Fruit fly (Drosophila melanogaster) whole organism, prepupa: ENCODE results near the gene sosie.

Experiments
- CG11294 ChIP-seq: fragments of 200-800 bp; sonication (Bioruptor generic); IDR thresholded peaks from 2 replicates; pipeline ENCODE4 v1.3.6; 2022; ENCODE audit warnings: missing biosample characterization, missing genetic modification characterization
- CG11902 ChIP-seq: fragments of 200-800 bp; sonication (Bioruptor generic); optimal IDR thresholded peaks from 3 replicates; lab custom pipeline; 2016; ENCODE audit warnings: missing biosample characterization, missing genetic modification characterization
- CG15336 ChIP-seq: fragments of 200-800 bp; sonication (Bioruptor generic); IDR thresholded peaks from 2 replicates; pipeline ENCODE4 v1.3.6; 2022; ENCODE audit warnings: missing biosample characterization, missing genetic modification characterization
- CG3919 ChIP-seq: fragments of 200-800 bp; sonication (Bioruptor generic); optimal IDR thresholded peaks from 3 replicates; lab custom pipeline; 2016; ENCODE audit warnings: missing biosample characterization, missing genetic modification characterization
- CG6276 ChIP-seq: fragments of 200-800 bp; sonication (Bioruptor generic); optimal IDR thresholded peaks from 2 replicates; lab custom pipeline; 2017; ENCODE audit warnings: missing biosample characterization, mild to moderate bottlenecking, missing genetic modification characterization
- CG8119 ChIP-seq: fragments of 200-800 bp; sonication (Bioruptor generic); IDR thresholded peaks from 3 replicates; pipeline ENCODE4 v1.3.6; 2022; ENCODE audit warnings: missing biosample characterization, missing genetic modification characterization
- CG8319 ChIP-seq: fragments of 200-800 bp; sonication (Bioruptor generic); optimal IDR thresholded peaks from 3 replicates; lab custom pipeline; 2016; ENCODE audit warnings: missing biosample characterization, missing genetic modification characterization
- cyc ChIP-seq: fragments of 200-800 bp; sonication (Bioruptor generic); optimal IDR thresholded peaks from 3 replicates; lab custom pipeline; 2016; ENCODE audit warnings: missing biosample characterization, missing genetic modification characterization
- pdm3 ChIP-seq: fragments of 200-800 bp; sonication (Bioruptor generic); optimal IDR thresholded peaks from 3 replicates; lab custom pipeline; 2016; ENCODE audit warnings: missing biosample characterization, missing genetic modification characterization
- salr ChIP-seq, 2 experiments: fragments of 200-800 bp; sonication (Bioruptor generic); optimal IDR thresholded peaks; 3 replicates each; lab custom pipeline; 2016 to 2018; ENCODE audit warnings: missing biosample characterization in 2 of 2, missing genetic modification characterization in 2 of 2, mild to moderate bottlenecking in 1 of 2
- topi ChIP-seq: fragments of 200-800 bp; sonication (Bioruptor generic); optimal IDR thresholded peaks from 3 replicates; lab custom pipeline; 2016; ENCODE audit warnings: missing biosample characterization, missing genetic modification characterization

DNA sequence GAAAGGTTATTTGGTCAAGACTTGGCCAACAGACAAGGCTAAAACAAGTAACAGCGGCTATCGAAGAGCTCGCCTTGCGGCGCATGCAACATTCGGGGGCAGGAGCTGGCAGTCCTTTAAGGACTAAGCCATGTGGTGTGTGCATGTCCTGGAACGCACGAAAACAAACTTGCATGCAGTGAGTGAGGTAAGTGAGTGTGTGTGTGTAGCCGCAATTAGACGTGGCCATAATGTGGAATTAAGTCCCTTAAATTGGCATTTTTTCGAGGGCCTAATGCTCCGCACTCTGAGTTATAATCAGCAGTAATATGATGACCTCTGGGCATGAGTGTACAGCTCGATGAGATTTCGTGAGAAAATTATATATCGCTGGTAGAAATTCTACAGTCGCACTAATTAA lies at the start of gene sosie:
- TF ChIP-seq CG8119 (GFP tag; lab: Robert Waterston, UW) (no peak), topi (GFP tag; lab: Kevin White, UChicago) (no peak), CG8319 (GFP tag; lab: Kevin White, UChicago) (no peak), CG15336 (GFP tag; lab: Robert Waterston, UW) (no peak), cyc (GFP tag; lab: Kevin White, UChicago) (no peak), CG6276 (GFP tag; lab: Kevin White, UChicago) (no peak), salr (GFP tag; optimal IDR thresholded peaks at IDR 0.05; lab: Kevin White, UChicago) (no peak), CG3919 (no peak), pdm3 (GFP tag; lab: Kevin White, UChicago) (no peak), CG11902 (GFP tag; lab: Kevin White, UChicago) (no peak), CG11294 (no peak)
